Worm (Caenorhabditis elegans) whole organism, midembryonic: ENCODE results near the gene T27E4.1.

Experiments
- T22C8.4 ChIP-seq: fragments of 200-800 bp; sonication (Bioruptor generic); IDR thresholded peaks from 2 replicates; pipeline ENCODE4 v1.3.6; 2022; ENCODE audit warnings: missing genetic modification characterization, missing compliant biosample characterization
- cog-1 ChIP-seq: sonication (generic microtip); optimal IDR thresholded peaks from 2 replicates; lab custom pipeline; 2016; ENCODE audit warnings: missing genetic modification characterization, missing compliant biosample characterization
- flt-1 ChIP-seq: fragments of 200-800 bp; sonication (Bioruptor generic); IDR thresholded peaks from 2 replicates; pipeline ENCODE4 v1.3.6; 2022; ENCODE audit warnings: missing genetic modification characterization, missing compliant biosample characterization
- klf-2 ChIP-seq: fragments of 200-800 bp; sonication (Bioruptor generic); conservative IDR thresholded peaks from 2 replicates; pipeline ENCODE4 v1.3.6; 2022; ENCODE audit warnings: missing genetic modification reagents, missing genetic modification characterization, missing compliant biosample characterization
- med-1 ChIP-seq: sonication (generic microtip); optimal IDR thresholded peaks from 2 replicates; lab custom pipeline; 2017; ENCODE audit warnings: missing genetic modification characterization, mild to moderate bottlenecking, missing compliant biosample characterization, antibody characterized with exemption, missing genetic modification reagents; ENCODE audit not compliant: insufficient read depth
- ref-1 ChIP-seq: fragments of 200-800 bp; sonication (Bioruptor generic); conservative IDR thresholded peaks from 2 replicates; pipeline ENCODE4 v1.3.6; 2022; ENCODE audit warnings: missing genetic modification reagents, missing genetic modification characterization, missing compliant biosample characterization
- tab-1 ChIP-seq: fragments of 200-800 bp; sonication (Bioruptor generic); IDR thresholded peaks from 2 replicates; pipeline ENCODE4 v1.3.6; 2022; ENCODE audit warnings: missing genetic modification characterization, missing compliant biosample characterization
- ztf-23 ChIP-seq: fragments of 200-800 bp; sonication (Bioruptor generic); IDR thresholded peaks from 2 replicates; pipeline ENCODE4 v1.3.6; 2022; ENCODE audit warnings: missing genetic modification reagents, missing genetic modification characterization, missing compliant biosample characterization
- ztf-29 ChIP-seq: fragments of 200-800 bp; sonication (Bioruptor generic); IDR thresholded peaks from 2 replicates; pipeline ENCODE4 v1.3.6; 2022; ENCODE audit warnings: missing genetic modification reagents, missing genetic modification characterization, missing compliant biosample characterization

T27E4.1 gene

DNA sequence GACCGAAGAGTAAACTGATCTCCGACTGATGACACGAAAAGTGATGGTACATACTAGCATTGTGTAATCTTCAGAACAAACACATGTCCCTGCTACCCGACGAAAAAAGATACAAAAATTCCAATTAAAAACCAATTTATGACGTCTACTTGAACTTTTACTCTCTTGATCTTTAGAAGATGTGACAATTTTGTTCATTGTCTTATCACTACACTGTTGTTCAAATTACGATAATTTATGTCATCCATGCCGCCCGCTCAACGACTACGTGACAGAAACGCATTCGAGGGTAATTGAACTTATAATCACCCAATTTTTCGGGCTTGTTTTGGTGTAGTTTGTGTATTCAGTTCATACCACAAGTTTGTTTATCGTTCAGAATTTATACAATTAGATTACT is 51.8 kb downstream of the T27E4.1 start:
- TF ChIP-seq ztf-23 (GFP tag; lab: Robert Waterston, UW) (no peak), klf-2 (GFP tag; lab: Robert Waterston, UW) (no peak), flt-1 (GFP tag; lab: Robert Waterston, UW) (no peak), tab-1 (no peak), ref-1 (GFP tag; lab: Robert Waterston, UW) (no peak), T22C8.4 (GFP tag; lab: Robert Waterston, UW) (no peak), med-1 (no peak), cog-1 (tag; lab: Kevin White, UChicago) (no peak), ztf-29 (GFP tag; lab: Robert Waterston, UW) (no peak)
